Fruit fly (Drosophila melanogaster): ENCODE data around the gene tgo.

The tgo gene

dm6 chr3R:9064874-9065273 is 45.1 kb upstream of the tgo start, which contains the start of the genes beag and Ada (continued):
- TF ChIP-seq fd3F (GFP tag; optimal IDR thresholded peaks at IDR 0.05), result no peak
- TF ChIP-seq CG12942 (GFP tag; optimal IDR thresholded peaks at IDR 0.05), result no peak
- TF ChIP-seq ttk (GFP tag; IDR thresholded peaks at IDR 0.05), result no peak
- TF ChIP-seq CG32772 (GFP tag; IDR thresholded peaks at IDR 0.05), result no peak
- no peak for TF ChIP-seq fd64A (GFP tag; optimal IDR thresholded peaks at IDR 0.05)
- no peak for TF ChIP-seq crp (GFP tag; optimal IDR thresholded peaks at IDR 0.05)
- peak; percentile 57 for TF ChIP-seq CG13424 (tag; optimal IDR thresholded peaks at IDR 0.05)
- no peak for TF ChIP-seq D19A (tag; optimal IDR thresholded peaks at IDR 0.05)
- TF ChIP-seq Dp (GFP tag; optimal IDR thresholded peaks at IDR 0.05), result peak; percentile 58
- no peak for TF ChIP-seq gfzf (GFP tag; optimal IDR thresholded peaks at IDR 0.05)
- no peak for TF ChIP-seq CG10209 (GFP tag; optimal IDR thresholded peaks at IDR 0.05)
- TF ChIP-seq CG14441 (GFP tag; IDR thresholded peaks at IDR 0.05), result no peak
- TF ChIP-seq Ets65A (GFP tag), result no peak
- peak; percentile 22 to 64 for TF ChIP-seq dpn (GFP tag; optimal IDR thresholded peaks at IDR 0.05)
- TF ChIP-seq CG4360 (GFP tag; IDR thresholded peaks at IDR 0.05), result no peak
- TF ChIP-seq odd (GFP tag; optimal IDR thresholded peaks at IDR 0.05), result no peak
- no peak for TF ChIP-seq maf-S (GFP tag; optimal IDR thresholded peaks at IDR 0.05)
- peak; percentile 16 for TF ChIP-seq Ssrp (tag; optimal IDR thresholded peaks at IDR 0.05)
- no peak for TF ChIP-seq ranshi (GFP tag; IDR thresholded peaks at IDR 0.05)
- TF ChIP-seq GATAe (GFP tag; conservative IDR thresholded peaks at IDR 0.05), result no peak
- no peak for TF ChIP-seq CG31441 (GFP tag; IDR thresholded peaks at IDR 0.05)
- TF ChIP-seq CG3726 (GFP tag; IDR thresholded peaks at IDR 0.05), result no peak
- no peak for TF ChIP-seq CG11456 (GFP tag; IDR thresholded peaks at IDR 0.05)
- TF ChIP-seq Trl (optimal IDR thresholded peaks at IDR 0.05), result no peak
- TF ChIP-seq Trl (GFP tag; optimal IDR thresholded peaks at IDR 0.05), result peak; percentile 32
- no peak for TF ChIP-seq slou (GFP tag; optimal IDR thresholded peaks at IDR 0.05)
- TF ChIP-seq usp (GFP tag; optimal IDR thresholded peaks at IDR 0.05), result no peak
- TF ChIP-seq hb (GFP tag; IDR thresholded peaks at IDR 0.05; ENCODE audit: partially characterized antibody), result 0 out of 3 replicates have a peak, but pooled peaks have one; percentile 30
- TF ChIP-seq CG14014 (GFP tag; IDR thresholded peaks at IDR 0.05), result peak; percentile 42; the same call in 1 of the 2 replicates
- TF ChIP-seq trh (GFP tag; optimal IDR thresholded peaks at IDR 0.05), result no peak
- 0 out of 3 replicates have a peak, but pooled peaks have one; percentile 49 for TF ChIP-seq Doc3 (GFP tag; IDR thresholded peaks at IDR 0.05; ENCODE audit: partially characterized antibody)
- no peak for TF ChIP-seq CG15269 (tag; optimal IDR thresholded peaks at IDR 0.05)
- TF ChIP-seq CG33213 (GFP tag; optimal IDR thresholded peaks at IDR 0.05), result no peak
- no peak for TF ChIP-seq tll (GFP tag; optimal IDR thresholded peaks at IDR 0.05)
- TF ChIP-seq NK7.1 (GFP tag; optimal IDR thresholded peaks at IDR 0.05), result no peak
- TF ChIP-seq Taf1 (GFP tag; IDR thresholded peaks at IDR 0.05), result no peak
- TF ChIP-seq corto (GFP tag; optimal IDR thresholded peaks at IDR 0.05), result no peak
- no peak for TF ChIP-seq sisA (GFP tag; IDR thresholded peaks at IDR 0.05)
- TF ChIP-seq fd96Cb (tag; optimal IDR thresholded peaks at IDR 0.05), result no peak
- TF ChIP-seq CG34376 (GFP tag; optimal IDR thresholded peaks at IDR 0.05), result peak; percentile 60
- peak; percentile 52; the same call in 1 of the 2 replicates for TF ChIP-seq CG3847 (GFP tag; IDR thresholded peaks at IDR 0.05)
- TF ChIP-seq Scr (GFP tag; IDR thresholded peaks at IDR 0.05; ENCODE audit: partially characterized antibody), result peak; percentile 55
- TF ChIP-seq CG10959 (GFP tag; IDR thresholded peaks at IDR 0.05), result no peak
- no peak for TF ChIP-seq CG4854 (GFP tag; optimal IDR thresholded peaks at IDR 0.05)
- no peak for TF ChIP-seq CG7839 (tag; optimal IDR thresholded peaks at IDR 0.05)
- no peak for TF ChIP-seq salm (tag; optimal IDR thresholded peaks at IDR 0.05)
- TF ChIP-seq crol (GFP tag; IDR thresholded peaks at IDR 0.05), result no peak
- TF ChIP-seq run (tag; optimal IDR thresholded peaks at IDR 0.05), result no peak
- no peak for TF ChIP-seq p53 (GFP tag; optimal IDR thresholded peaks at IDR 0.05)
- TF ChIP-seq Hmx (GFP tag; optimal IDR thresholded peaks at IDR 0.05), result no peak
- TF ChIP-seq Fer1 (GFP tag; optimal IDR thresholded peaks at IDR 0.05), result peak; percentile 65
- TF ChIP-seq CG11398 (GFP tag; optimal IDR thresholded peaks at IDR 0.05), result no peak

All from whole organism, embryonic.